Fruit fly (Drosophila melanogaster) whole organism, wandering third instar larva: ENCODE data around the gene sno.

ENCODE experiments used
- Abd-B ChIP-seq: fragments of >200 bp; optimal IDR thresholded peaks from 2 replicates; lab custom pipeline; 2017; ENCODE audit warnings: missing biosample characterization, missing genetic modification characterization
- Dfd ChIP-seq: fragments of >200 bp; optimal IDR thresholded peaks from 2 replicates; lab custom pipeline; 2017; ENCODE audit warnings: missing biosample characterization, missing genetic modification characterization
- N ChIP-seq: fragments of >200 bp; optimal IDR thresholded peaks from 2 replicates; lab custom pipeline; 2018; ENCODE audit warnings: missing biosample characterization, missing external identifiers, missing genetic modification characterization
- OdsH ChIP-seq: fragments of 200-800 bp; sonication (Bioruptor generic); optimal IDR thresholded peaks from 2 replicates; lab custom pipeline; 2016; ENCODE audit warnings: missing biosample characterization, mild to moderate bottlenecking, missing genetic modification characterization
- Vsx2 ChIP-seq: fragments of 200-300, 225-300 bp; sonication (Bioruptor generic); optimal IDR thresholded peaks from 2 replicates; lab custom pipeline; 2018; ENCODE audit warnings: missing biosample characterization, missing genetic modification characterization; ENCODE audit not compliant: partially characterized antibody
- dl ChIP-seq, 2 experiments: fragments of 175-275, 200-275 bp in 1 of 2; fragments of 200-275 bp in 1 of 2; sonication (Bioruptor generic); optimal IDR thresholded peaks; lab custom pipeline; 2018; ENCODE audit warnings: mild to moderate bottlenecking in 2 of 2, missing biosample characterization in 2 of 2, missing genetic modification characterization in 2 of 2, moderate library complexity in 2 of 2; ENCODE audit not compliant: partially characterized antibody in 2 of 2, insufficient read depth in 1 of 2
- jim ChIP-seq: fragments of 175-275, 200-325 bp; sonication (Bioruptor generic); optimal IDR thresholded peaks from 2 replicates; lab custom pipeline; 2016; ENCODE audit warnings: missing biosample characterization, mild to moderate bottlenecking, missing genetic modification characterization
- lola ChIP-seq: fragments of >200 bp; optimal IDR thresholded peaks from 2 replicates; lab custom pipeline; 2017; ENCODE audit warnings: missing biosample characterization, missing genetic modification characterization
- pan ChIP-seq: fragments of >200 bp; optimal IDR thresholded peaks from 2 replicates; lab custom pipeline; 2017
- sage ChIP-seq: fragments of 200-800 bp; sonication (Bioruptor generic); optimal IDR thresholded peaks from 2 replicates; lab custom pipeline; 2016; ENCODE audit warnings: missing biosample characterization, mild to moderate bottlenecking, missing genetic modification characterization

- TF ChIP-seq dl (GFP tag; optimal IDR thresholded peaks at IDR 0.05; lab: Kevin White, UChicago; ENCODE audit: insufficient read depth in 1 of 2, partially characterized antibody in 2 of 2) = no peak
- TF ChIP-seq pan (lab: Kevin White, UChicago) = no peak
- TF ChIP-seq N (GFP tag; lab: Kevin White, UChicago) = no peak
- no peak for TF ChIP-seq sage (GFP tag; lab: Kevin White, UChicago)
- TF ChIP-seq jim (GFP tag; lab: Kevin White, UChicago) = no peak
- TF ChIP-seq Dfd (GFP tag; lab: Kevin White, UChicago) = no peak
- TF ChIP-seq Abd-B (GFP tag; lab: Kevin White, UChicago) = no peak
- TF ChIP-seq Vsx2 (GFP tag; lab: Kevin White, UChicago) = no peak
- TF ChIP-seq OdsH = no peak
- no peak for TF ChIP-seq lola (GFP tag; lab: Kevin White, UChicago)
Measured at dm6 chrX:13208075-13208474, 3.4 kb downstream of the sno start.
